Worm (Caenorhabditis elegans): Measurements from ENCODE around the gene M18.6.
A peak's percentile ranks its signal among the peaks of the same experiment; 100 is the strongest.

M18.6 gene

ce11 chrIV:12111477-12111876 lies 9.6 kb upstream of the M18.6 start, which contains the start of gene dlc-2:
Gene dlc-2, minus strand, starts transcription at chrIV:12111577.
- TF ChIP-seq swsn-7 (tag; optimal IDR thresholded peaks at IDR 0.05) (no peak), skn-1 (tag; optimal IDR thresholded peaks at IDR 0.05) (no peak), pax-3 (tag; optimal IDR thresholded peaks at IDR 0.05) (no peak), tlp-1 (tag; optimal IDR thresholded peaks at IDR 0.05) (no peak), nhr-84 (tag; optimal IDR thresholded peaks at IDR 0.05) (no peak), unc-98 (GFP tag; IDR thresholded peaks at IDR 0.05) (no peak), lin-15B (tag; optimal IDR thresholded peaks at IDR 0.05) (no peak)

ce11 chrIV:12113056-12113455 lies 8.1 kb upstream of the M18.6 start:
- TF ChIP-seq irx-1 (tag; optimal IDR thresholded peaks at IDR 0.05) (no peak), vab-15 (tag; optimal IDR thresholded peaks at IDR 0.05) (no peak), nhr-12 (tag; optimal IDR thresholded peaks at IDR 0.05) (no peak), lir-3 (tag; optimal IDR thresholded peaks at IDR 0.05; ENCODE audit: poor library complexity) (no peak), nhr-19 (GFP tag; conservative IDR thresholded peaks at IDR 0.05) (peak; percentile 34), fkh-8 (tag; optimal IDR thresholded peaks at IDR 0.05) (no peak), lin-13 (GFP tag; optimal IDR thresholded peaks at IDR 0.05) (no peak), mep-1 (tag; optimal IDR thresholded peaks at IDR 0.05) (peak; percentile 8), rnt-1 (tag; optimal IDR thresholded peaks at IDR 0.05) (peak; percentile 65), lin-15B (tag; optimal IDR thresholded peaks at IDR 0.05) (no peak), lin-14 (GFP tag; optimal IDR thresholded peaks at IDR 0.05) (peak; percentile 82), grh-1 (GFP tag; IDR thresholded peaks at IDR 0.05) (no peak), lin-39 (tag; optimal IDR thresholded peaks at IDR 0.05) (no peak), nhr-76 (tag; optimal IDR thresholded peaks at IDR 0.05) (no peak), mdl-1 (tag; optimal IDR thresholded peaks at IDR 0.05) (no peak), snu-23 (GFP tag; optimal IDR thresholded peaks at IDR 0.05) (peak; percentile 47), ztf-4 (tag; optimal IDR thresholded peaks at IDR 0.05) (no peak), nhr-47 (tag; optimal IDR thresholded peaks at IDR 0.05) (no peak), C16A3.4 (tag; optimal IDR thresholded peaks at IDR 0.05) (no peak), hlh-4 (tag; optimal IDR thresholded peaks at IDR 0.05) (no peak), aha-1 (tag; optimal IDR thresholded peaks at IDR 0.05) (no peak), efl-1 (optimal IDR thresholded peaks at IDR 0.05) (no peak), efl-1 (GFP tag; optimal IDR thresholded peaks at IDR 0.05 in 1 of 2) (no peak), elt-2 (tag; optimal IDR thresholded peaks at IDR 0.05) (no peak), aly-2 (tag; optimal IDR thresholded peaks at IDR 0.05) (no peak), C04F5.9 (tag; optimal IDR thresholded peaks at IDR 0.05) (no peak), nhr-11 (tag; optimal IDR thresholded peaks at IDR 0.05) (no peak), unc-130 (tag; optimal IDR thresholded peaks at IDR 0.05) (peak; percentile 34), nhr-28 (tag; optimal IDR thresholded peaks at IDR 0.05) (no peak), sup-37 (GFP tag; optimal IDR thresholded peaks at IDR 0.05) (no peak), nhr-77 (tag; optimal IDR thresholded peaks at IDR 0.05) (no peak), xbp-1 (tag; optimal IDR thresholded peaks at IDR 0.05) (no peak), nhr-20 (tag; optimal IDR thresholded peaks at IDR 0.05) (peak; percentile 8), nhr-71 (tag; optimal IDR thresholded peaks at IDR 0.05) (peak; percentile 67), dsc-1 (tag; optimal IDR thresholded peaks at IDR 0.05) (no peak), pag-3 (tag; optimal IDR thresholded peaks at IDR 0.05; ENCODE audit: borderline replicate concordance, insufficient read depth) (peak; percentile 93), lsy-2 (tag; optimal IDR thresholded peaks at IDR 0.05) (peak; percentile 5 to 66), dpl-1 (GFP tag; optimal IDR thresholded peaks at IDR 0.05) (peak in 1 of 3 experiments; percentile 5)

Measured in whole organism, L1 larva.